Worm (Caenorhabditis elegans) whole organism, mixed stage, embryonic: ENCODE results near the gene srh-92.

Experiments
- ces-1 ChIP-seq: fragments of 150-350 bp; optimal IDR thresholded peaks from 2 replicates; lab custom pipeline; 2014; ENCODE audit warnings: missing biosample characterization, missing genetic modification reagents, missing genetic modification characterization
- drap-1 ChIP-seq: fragments of 200-800 bp; sonication (Bioruptor generic); optimal IDR thresholded peaks from 3 replicates; lab custom pipeline; 2018; ENCODE audit warnings: mild to moderate bottlenecking, missing genetic modification characterization, missing compliant biosample characterization
- elt-3 ChIP-seq: fragments of 150-350 bp; optimal IDR thresholded peaks from 2 replicates; lab custom pipeline; 2014; ENCODE audit warnings: missing biosample characterization, missing genetic modification characterization
- ham-2 ChIP-seq: fragments of 200-800 bp; sonication (Bioruptor generic); optimal IDR thresholded peaks from 2 replicates; lab custom pipeline; 2018; ENCODE audit warnings: mild to moderate bottlenecking, missing genetic modification characterization, missing compliant biosample characterization
- lsy-2 ChIP-seq: fragments of 150-350 bp; optimal IDR thresholded peaks from 2 replicates; lab custom pipeline; 2014; ENCODE audit warnings: missing biosample characterization, missing genetic modification characterization
- mab-5 ChIP-seq: fragments of 150-350 bp; optimal IDR thresholded peaks from 2 replicates; lab custom pipeline; 2014; ENCODE audit warnings: missing biosample characterization, missing genetic modification characterization
- nhr-12 ChIP-seq: fragments of 150-350 bp; optimal IDR thresholded peaks from 2 replicates; lab custom pipeline; 2014; ENCODE audit warnings: missing biosample characterization, missing genetic modification characterization
- nhr-237 ChIP-seq: fragments of 150-350 bp; optimal IDR thresholded peaks from 2 replicates; lab custom pipeline; 2014; ENCODE audit warnings: missing biosample characterization, missing genetic modification characterization
- nhr-76 ChIP-seq: sonication (generic microtip); optimal IDR thresholded peaks from 2 replicates; lab custom pipeline; 2017; ENCODE audit warnings: missing biosample characterization, missing genetic modification characterization
- pha-4 ChIP-seq: fragments of 150-350 bp; optimal IDR thresholded peaks from 2 replicates; lab custom pipeline; 2018; ENCODE audit warnings: missing biosample characterization, missing genetic modification reagents, missing genetic modification characterization
- snpc-4 ChIP-seq: fragments of 150-350 bp; optimal IDR thresholded peaks from 2 replicates; lab custom pipeline; 2014; ENCODE audit warnings: missing biosample characterization, missing genetic modification characterization
- tbx-8 ChIP-seq: fragments of 200-800 bp; sonication (Bioruptor generic); optimal IDR thresholded peaks from 2 replicates; lab custom pipeline; 2018; ENCODE audit warnings: mild to moderate bottlenecking, missing genetic modification characterization, moderate library complexity, missing compliant biosample characterization
- ztf-11 ChIP-seq: fragments of 150-350 bp; optimal IDR thresholded peaks from 2 replicates; lab custom pipeline; 2014; ENCODE audit warnings: missing biosample characterization, missing genetic modification characterization

- no peak for TF ChIP-seq lsy-2 (tag; lab: Kevin White, UChicago)
- TF ChIP-seq ztf-11 (tag; lab: Kevin White, UChicago), result no peak
- TF ChIP-seq mab-5 (tag; lab: Kevin White, UChicago), result no peak
- TF ChIP-seq pha-4, result no peak
- TF ChIP-seq elt-3 (tag; lab: Kevin White, UChicago), result no peak
- no peak for TF ChIP-seq snpc-4 (tag; lab: Kevin White, UChicago)
- TF ChIP-seq nhr-12 (tag; lab: Kevin White, UChicago), result no peak
- no peak for TF ChIP-seq ces-1 (GFP tag; lab: Kevin White, UChicago)
- TF ChIP-seq tbx-8 (GFP tag; lab: Kevin White, UChicago), result no peak
- no peak for TF ChIP-seq nhr-237 (tag; lab: Kevin White, UChicago)
- no peak for TF ChIP-seq ham-2
- TF ChIP-seq nhr-76 (tag; lab: Kevin White, UChicago), result no peak
- no peak for TF ChIP-seq drap-1
Observed at ce11 chrV:7504271-7504670, 43.5 kb upstream of the srh-92 start, which contains the start of gene srh-229.
